Fruit fly (Drosophila melanogaster): ENCODE data around the gene Eip78C.

Gene Eip78C

dm6 chr3L:21276296-21277257 is 50.2 kb downstream of the Eip78C start (continued):
- no peak for TF ChIP-seq Hr78 (GFP tag; optimal IDR thresholded peaks at IDR 0.05)
- peak; percentile 19; the same call in 1 of the 2 replicates for TF ChIP-seq CG14014 (GFP tag; IDR thresholded peaks at IDR 0.05)
- TF ChIP-seq hb (GFP tag; IDR thresholded peaks at IDR 0.05; ENCODE audit: partially characterized antibody) = no peak
- TF ChIP-seq en (GFP tag; optimal IDR thresholded peaks at IDR 0.05) = peak; percentile 38
- peak; percentile 77 for TF ChIP-seq CG17829 (tag; optimal IDR thresholded peaks at IDR 0.05)
- TF ChIP-seq CG6854 (GFP tag; optimal IDR thresholded peaks at IDR 0.05) = no peak
- no peak for TF ChIP-seq CG7745 (tag; optimal IDR thresholded peaks at IDR 0.05)
- TF ChIP-seq lilli (GFP tag; optimal IDR thresholded peaks at IDR 0.05) = peak; percentile 64
- no peak for TF ChIP-seq sr (GFP tag; IDR thresholded peaks at IDR 0.05)

- TF ChIP-seq CG6254 (GFP tag; optimal IDR thresholded peaks at IDR 0.05) (no peak), CG1832 (GFP tag; optimal IDR thresholded peaks at IDR 0.05) (no peak), Six4 (GFP tag; optimal IDR thresholded peaks at IDR 0.05) (no peak), Oaz (GFP tag; IDR thresholded peaks at IDR 0.05) (no peak), CG17359 (tag; optimal IDR thresholded peaks at IDR 0.05) (no peak), nerfin-2 (GFP tag; IDR thresholded peaks at IDR 0.05; ENCODE audit: partially characterized antibody) (peak; percentile 23; the same call in 1 of the 2 replicates), CG3847 (GFP tag; IDR thresholded peaks at IDR 0.05) (no peak), Tbp (GFP tag; optimal IDR thresholded peaks at IDR 0.05) (no peak), CG12942 (GFP tag; optimal IDR thresholded peaks at IDR 0.05) (no peak), sc (optimal IDR thresholded peaks at IDR 0.05) (no peak), sc (GFP tag; optimal IDR thresholded peaks at IDR 0.05) (no peak), CG12659 (GFP tag; optimal IDR thresholded peaks at IDR 0.05) (no peak), CG12391 (tag; optimal IDR thresholded peaks at IDR 0.05) (no peak), Sry-β (GFP tag; optimal IDR thresholded peaks at IDR 0.05) (no peak), disco-r (GFP tag; optimal IDR thresholded peaks at IDR 0.05) (no peak), CG16863 (GFP tag; optimal IDR thresholded peaks at IDR 0.05) (no peak), CG14710 (tag; optimal IDR thresholded peaks at IDR 0.05) (no peak), odd (GFP tag; optimal IDR thresholded peaks at IDR 0.05) (no peak), Dek (tag; optimal IDR thresholded peaks at IDR 0.05) (no peak), sug (tag; optimal IDR thresholded peaks at IDR 0.05) (peak; percentile 51), Xrp1 (GFP tag; IDR thresholded peaks at IDR 0.05) (no peak), CG4360 (GFP tag; IDR thresholded peaks at IDR 0.05) (no peak), Pdp1 (GFP tag; optimal IDR thresholded peaks at IDR 0.05) (peak in 1 of 2 experiments; percentile 1), CG11093 (GFP tag; IDR thresholded peaks at IDR 0.05) (no peak), HLHmδ (GFP tag; optimal IDR thresholded peaks at IDR 0.05) (no peak), Gug (GFP tag; IDR thresholded peaks at IDR 0.05) (no peak), usp (GFP tag; optimal IDR thresholded peaks at IDR 0.05) (no peak), BEAF-32 (GFP tag; optimal IDR thresholded peaks at IDR 0.05) (no peak), cwo (GFP tag; optimal IDR thresholded peaks at IDR 0.05) (peak; percentile 9), CG10431 (GFP tag; optimal IDR thresholded peaks at IDR 0.05) (no peak), D19B (GFP tag; optimal IDR thresholded peaks at IDR 0.05) (no peak), YL-1 (GFP tag; optimal IDR thresholded peaks at IDR 0.05) (no peak), CG11504 (tag; optimal IDR thresholded peaks at IDR 0.05) (no peak), mld (GFP tag; IDR thresholded peaks at IDR 0.05; ENCODE audit: partially characterized antibody) (no peak), CG16813 (GFP tag; IDR thresholded peaks at IDR 0.05; ENCODE audit: partially characterized antibody) (no peak), psq (GFP tag; optimal IDR thresholded peaks at IDR 0.05) (no peak), CG7357 (GFP tag; IDR thresholded peaks at IDR 0.05) (no peak)
Observed at dm6 chr3L:21277897-21278530, 51.6 kb downstream of the Eip78C start.

All from whole organism, embryonic.